Fruit fly (Drosophila melanogaster) whole organism, prepupa: ENCODE data around the gene Obp84a.

Experiments
- CG11762 ChIP-seq: fragments of 200-800 bp; sonication (Bioruptor generic); optimal IDR thresholded peaks from 3 replicates; lab custom pipeline; 2016; ENCODE audit warnings: missing biosample characterization, missing genetic modification characterization; ENCODE audit not compliant: insufficient read depth
- CG4318 ChIP-seq: fragments of 200-800 bp; sonication (Bioruptor generic); optimal IDR thresholded peaks from 3 replicates; lab custom pipeline; 2017; ENCODE audit warnings: missing biosample characterization, mild to moderate bottlenecking, missing genetic modification characterization
- Ets21C ChIP-seq: fragments of 200-800 bp; sonication (Bioruptor generic); optimal IDR thresholded peaks from 3 replicates; lab custom pipeline; 2016; ENCODE audit warnings: missing biosample characterization, missing genetic modification characterization
- Hr39 ChIP-seq: fragments of 200-800 bp; sonication (Bioruptor generic); optimal IDR thresholded peaks from 2 replicates; lab custom pipeline; 2016; ENCODE audit warnings: missing biosample characterization, missing genetic modification characterization
- OdsH ChIP-seq: fragments of 200-800 bp; sonication (Bioruptor generic); optimal IDR thresholded peaks from 3 replicates; lab custom pipeline; 2016; ENCODE audit warnings: missing biosample characterization, missing genetic modification characterization
- Smox ChIP-seq: fragments of 200-800 bp; sonication (Bioruptor generic); optimal IDR thresholded peaks from 3 replicates; lab custom pipeline; 2016; ENCODE audit warnings: missing biosample characterization, missing genetic modification characterization
- Sox14 ChIP-seq: fragments of 200-800 bp; sonication (Bioruptor generic); optimal IDR thresholded peaks from 3 replicates; lab custom pipeline; 2016; ENCODE audit warnings: missing biosample characterization, missing genetic modification characterization
- achi ChIP-seq: fragments of 200-800 bp; sonication (Bioruptor generic); optimal IDR thresholded peaks from 3 replicates; lab custom pipeline; 2016; ENCODE audit warnings: missing biosample characterization, missing genetic modification characterization
- pdm3 ChIP-seq: fragments of 200-800 bp; sonication (Bioruptor generic); optimal IDR thresholded peaks from 3 replicates; lab custom pipeline; 2016; ENCODE audit warnings: missing biosample characterization, missing genetic modification characterization

dm6 chr3R:7208331-7208730, 43.4 kb downstream of the Obp84a start, which contains the start of gene CG1288:
- TF ChIP-seq CG11762 (GFP tag; lab: Kevin White, UChicago), result no peak
- no peak for TF ChIP-seq Ets21C (GFP tag; lab: Kevin White, UChicago)
- TF ChIP-seq Smox (GFP tag; lab: Kevin White, UChicago), result no peak
- no peak for TF ChIP-seq OdsH (GFP tag; lab: Kevin White, UChicago)
- TF ChIP-seq achi (GFP tag; lab: Kevin White, UChicago), result no peak
- no peak for TF ChIP-seq Sox14
- TF ChIP-seq CG4318 (GFP tag; lab: Kevin White, UChicago), result no peak
- no peak for TF ChIP-seq Hr39 (GFP tag; lab: Kevin White, UChicago)
- no peak for TF ChIP-seq pdm3 (GFP tag; lab: Kevin White, UChicago)
